Fruit fly (Drosophila melanogaster) S2 (cell line): ENCODE results near the gene eIF3h.
A peak's percentile ranks its signal among the peaks of the same experiment; 100 is the strongest.

ENCODE experiments used
- CG8478 ChIP-seq: fragments of >200 bp; optimal IDR thresholded peaks from 2 replicates; lab custom pipeline; 2018
- CTCF ChIP-seq, 2 experiments: fragments of >200 bp; optimal IDR thresholded peaks; 2 replicates each; lab custom pipeline; 2018

dm6 chr2L:5052367-5052914 lies 453 bp downstream of the eIF3h start, which contains the start of gene senju:
- TF ChIP-seq CG8478 (lab: Kevin White, UChicago) (no peak), CTCF (optimal IDR thresholded peaks at IDR 0.05; lab: Kevin White, UChicago) (peak in 1 of 2 experiments; percentile 1)
